Worm (Caenorhabditis elegans) whole organism, early embryonic: ENCODE data around the gene F58D2.4.

Experiments
- B0310.2 ChIP-seq: sonication (generic microtip); optimal IDR thresholded peaks from 2 replicates; lab custom pipeline; 2016; ENCODE audit warnings: mild to moderate bottlenecking, missing genetic modification characterization, missing compliant biosample characterization
- F13C5.2 ChIP-seq: sonication (generic microtip); optimal IDR thresholded peaks from 2 replicates; lab custom pipeline; 2017; ENCODE audit warnings: mild to moderate bottlenecking, missing genetic modification characterization, inconsistent platforms, missing compliant biosample characterization
- aly-1 ChIP-seq: sonication (generic microtip); optimal IDR thresholded peaks from 2 replicates; lab custom pipeline; 2016; ENCODE audit warnings: missing genetic modification characterization, missing compliant biosample characterization
- ama-1 ChIP-seq: fragments of 150-350 bp; optimal IDR thresholded peaks from 2 replicates; lab custom pipeline; 2014
- ceh-13 ChIP-seq: fragments of 200-800 bp; sonication (Bioruptor generic); optimal IDR thresholded peaks from 2 replicates; lab custom pipeline; 2018; ENCODE audit warnings: mild to moderate bottlenecking, missing genetic modification characterization, missing compliant biosample characterization
- ceh-36 ChIP-seq: sonication (generic microtip); optimal IDR thresholded peaks from 2 replicates; lab custom pipeline; 2016; ENCODE audit warnings: missing genetic modification characterization, inconsistent platforms, missing compliant biosample characterization
- ets-7 ChIP-seq: sonication (generic microtip); optimal IDR thresholded peaks from 2 replicates; lab custom pipeline; 2016; ENCODE audit warnings: missing genotype, missing genetic modification characterization, missing compliant biosample characterization
- flt-1 ChIP-seq: fragments of 200-800 bp; sonication (Bioruptor generic); IDR thresholded peaks from 2 replicates; pipeline ENCODE4 v1.3.6; 2022; ENCODE audit warnings: missing genetic modification characterization, missing compliant biosample characterization
- hmbx-1 ChIP-seq: sonication (generic microtip); optimal IDR thresholded peaks from 2 replicates; lab custom pipeline; 2016; ENCODE audit warnings: mild to moderate bottlenecking, missing genetic modification characterization, missing compliant biosample characterization
- hmg-4 ChIP-seq: fragments of 200-800 bp; sonication (Bioruptor generic); optimal IDR thresholded peaks from 2 replicates; lab custom pipeline; 2018; ENCODE audit warnings: mild to moderate bottlenecking, missing genetic modification characterization, missing compliant biosample characterization
- hnd-1 ChIP-seq: sonication (generic microtip); optimal IDR thresholded peaks from 2 replicates; lab custom pipeline; 2016; ENCODE audit warnings: missing genetic modification characterization, missing compliant biosample characterization
- pes-1 ChIP-seq: fragments of 200-800 bp; sonication (Bioruptor generic); IDR thresholded peaks from 2 replicates; pipeline ENCODE4 v1.3.6; 2022; ENCODE audit warnings: missing genetic modification reagents, missing genetic modification characterization, missing compliant biosample characterization
- scrt-1 ChIP-seq: fragments of 200-800 bp; sonication (Bioruptor generic); IDR thresholded peaks from 2 replicates; pipeline ENCODE4 v1.3.6; 2022; ENCODE audit warnings: missing genetic modification characterization, missing compliant biosample characterization
- sea-1 ChIP-seq: fragments of 200-800 bp; sonication (Bioruptor generic); conservative IDR thresholded peaks from 2 replicates; pipeline ENCODE4 v1.3.6; 2022; ENCODE audit warnings: missing genetic modification characterization, missing compliant biosample characterization
- tbx-11 ChIP-seq: fragments of 200-800 bp; sonication (Bioruptor generic); IDR thresholded peaks from 2 replicates; pipeline ENCODE4 v1.3.6; 2022; ENCODE audit warnings: missing genetic modification characterization, missing compliant biosample characterization
- tbx-37 ChIP-seq: fragments of 200-800 bp; sonication (Bioruptor generic); conservative IDR thresholded peaks from 2 replicates; pipeline ENCODE4 v1.3.6; 2022; ENCODE audit warnings: missing genetic modification reagents, missing genetic modification characterization, missing compliant biosample characterization
- tra-4 ChIP-seq: sonication (generic microtip); optimal IDR thresholded peaks from 2 replicates; lab custom pipeline; 2017; ENCODE audit warnings: missing genetic modification characterization, missing compliant biosample characterization

The F58D2.4 gene

ce11 chrIV:13167534-13167933 is 21.3 kb downstream of the F58D2.4 start:
- TF ChIP-seq pes-1 (GFP tag; lab: Robert Waterston, UW) (no peak), ceh-13 (GFP tag; lab: Kevin White, UChicago) (no peak), hnd-1 (tag; lab: Kevin White, UChicago) (no peak), flt-1 (GFP tag; lab: Robert Waterston, UW) (no peak), ceh-36 (tag; lab: Kevin White, UChicago) (no peak), tra-4 (tag; lab: Kevin White, UChicago) (no peak), hmg-4 (no peak), hmbx-1 (no peak), sea-1 (GFP tag; lab: Robert Waterston, UW) (no peak), tbx-11 (GFP tag; lab: Robert Waterston, UW) (no peak), aly-1 (tag; lab: Kevin White, UChicago) (no peak), B0310.2 (tag; lab: Kevin White, UChicago) (no peak), tbx-37 (no peak), ets-7 (no peak), F13C5.2 (tag; lab: Kevin White, UChicago) (no peak), ama-1 (lab: Kevin White, UChicago) (no peak), scrt-1 (no peak)

- no peak for TF ChIP-seq B0310.2 (tag; lab: Kevin White, UChicago)
These were observed 23.7 kb downstream of the F58D2.4 start, which contains the start of gene scl-14 for ce11 chrIV:13165181-13165580. Gene scl-14 (plus strand): TSS chrIV:13165481.

ce11 chrIV:13154391-13155283 is 34.2 kb downstream of the F58D2.4 start, which contains the start of the genes crld-1 and msh-5:
Gene crld-1 (minus strand): TSS chrIV:13154441.
Gene msh-5 (plus strand): TSS chrIV:13155233.
- TF ChIP-seq flt-1 (GFP tag; lab: Robert Waterston, UW), result no peak
- TF ChIP-seq ama-1 (lab: Kevin White, UChicago), result no peak
- no peak for TF ChIP-seq ceh-13 (GFP tag; lab: Kevin White, UChicago)
- no peak for TF ChIP-seq sea-1 (GFP tag; lab: Robert Waterston, UW)
- no peak for TF ChIP-seq F13C5.2 (tag; lab: Kevin White, UChicago)
- no peak for TF ChIP-seq ceh-36 (tag; lab: Kevin White, UChicago)

- TF ChIP-seq flt-1 (GFP tag; lab: Robert Waterston, UW), result no peak
- TF ChIP-seq B0310.2 (tag; lab: Kevin White, UChicago), result no peak
- no peak for TF ChIP-seq hnd-1 (tag; lab: Kevin White, UChicago)
- TF ChIP-seq hmg-4, result no peak
These were observed 39.6 kb downstream of the F58D2.4 start, which contains the start of gene nlp-79 for ce11 chrIV:13149276-13149675. Gene nlp-79 (plus strand): TSS chrIV:13149576.

- no peak for TF ChIP-seq hmbx-1
- no peak for TF ChIP-seq tra-4 (tag; lab: Kevin White, UChicago)
- TF ChIP-seq aly-1 (tag; lab: Kevin White, UChicago), result no peak
- TF ChIP-seq ama-1 (lab: Kevin White, UChicago), result no peak
- no peak for TF ChIP-seq sea-1 (GFP tag; lab: Robert Waterston, UW)
- TF ChIP-seq hnd-1 (tag; lab: Kevin White, UChicago), result no peak
These were observed 46.6 kb downstream of the F58D2.4 start, which contains the start of gene spe-43 for ce11 chrIV:13142254-13142653. Gene spe-43 (minus strand): TSS chrIV:13142354.

ce11 chrIV:13140792-13141191 is 48.1 kb downstream of the F58D2.4 start:
- TF ChIP-seq sea-1 (GFP tag; lab: Robert Waterston, UW) (peak; percentile 73; the same call in 1 of the 2 replicates), flt-1 (GFP tag; lab: Robert Waterston, UW) (peak; percentile 71), scrt-1 (peak; percentile 76), pes-1 (GFP tag; lab: Robert Waterston, UW) (peak; percentile 73), tbx-37 (0 out of 2 replicates have a peak, but pooled peaks have one; percentile 27)
